Worm (Caenorhabditis elegans) whole organism, L2 larva: ENCODE measurements around the gene nhr-179.

Experiments
- alr-1 ChIP-seq: fragments of 150-350 bp; optimal IDR thresholded peaks from 2 replicates; lab custom pipeline; 2014; ENCODE audit warnings: missing biosample characterization, missing genetic modification characterization
- blmp-1 ChIP-seq: sonication (generic microtip); optimal IDR thresholded peaks from 2 replicates; lab custom pipeline; 2017; ENCODE audit warnings: missing genetic modification characterization, mild to moderate bottlenecking, missing compliant biosample characterization, antibody characterized with exemption, moderate library complexity; ENCODE audit not compliant: insufficient read depth
- elt-3 ChIP-seq: sonication (generic microtip); optimal IDR thresholded peaks from 2 replicates; lab custom pipeline; 2017; ENCODE audit warnings: missing biosample characterization, missing genetic modification characterization
- mab-5 ChIP-seq: fragments of 150-350 bp; optimal IDR thresholded peaks from 2 replicates; lab custom pipeline; 2014; ENCODE audit warnings: missing biosample characterization, missing genetic modification characterization
- nhr-25 ChIP-seq: fragments of 150-350 bp; sonication (generic microtip); optimal IDR thresholded peaks from 3 replicates; lab custom pipeline; 2014; ENCODE audit warnings: missing biosample characterization, missing genetic modification characterization
- nhr-6 ChIP-seq: fragments of 150-350 bp; optimal IDR thresholded peaks from 2 replicates; lab custom pipeline; 2014; ENCODE audit warnings: missing biosample characterization, missing genetic modification characterization
- snpc-4 ChIP-seq: fragments of 150-350 bp; optimal IDR thresholded peaks from 2 replicates; lab custom pipeline; 2014; ENCODE audit warnings: missing biosample characterization, missing genetic modification characterization
- unc-39 ChIP-seq: fragments of 150-350 bp; optimal IDR thresholded peaks from 2 replicates; lab custom pipeline; 2014; ENCODE audit warnings: missing biosample characterization, missing genetic modification characterization
- unc-62 ChIP-seq: fragments of 150-350 bp; optimal IDR thresholded peaks from 2 replicates; lab custom pipeline; 2014; ENCODE audit warnings: missing biosample characterization, missing genetic modification reagents, missing genetic modification characterization
- zag-1 ChIP-seq: fragments of 150-350 bp; optimal IDR thresholded peaks from 2 replicates; lab custom pipeline; 2014; ENCODE audit warnings: missing biosample characterization, missing genetic modification characterization
- ztf-11 ChIP-seq: sonication (generic microtip); optimal IDR thresholded peaks from 2 replicates; lab custom pipeline; 2017; ENCODE audit warnings: missing biosample characterization, missing genetic modification characterization

DNA sequence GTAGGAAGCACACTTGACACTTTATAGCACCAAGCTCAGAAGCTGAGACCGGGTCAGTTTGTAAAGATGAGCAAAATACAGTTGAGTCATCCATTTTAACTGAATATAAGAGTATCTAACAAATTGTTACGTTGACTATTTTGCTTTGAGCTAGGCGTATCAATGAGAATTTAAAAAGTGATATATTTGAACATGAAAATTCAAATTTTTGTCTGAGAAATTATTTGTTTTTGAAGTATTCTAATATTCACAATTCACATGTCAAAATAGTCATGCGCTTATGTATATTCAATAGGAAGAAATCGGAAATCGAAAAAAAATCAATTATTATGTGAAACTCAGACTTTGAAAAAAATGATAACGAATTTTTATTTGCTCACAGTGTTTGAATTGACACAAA, 5.7 kb upstream of the nhr-179 start, which contains the start of gene nhr-110:
- TF ChIP-seq blmp-1 (tag; lab: Kevin White, UChicago) (no peak), unc-62 (GFP tag; lab: Kevin White, UChicago) (no peak), nhr-25 (tag; lab: Kevin White, UChicago) (no peak), snpc-4 (tag; lab: Kevin White, UChicago) (no peak), mab-5 (tag; lab: Kevin White, UChicago) (no peak), alr-1 (tag; lab: Kevin White, UChicago) (no peak), elt-3 (tag; lab: Kevin White, UChicago) (no peak), ztf-11 (tag; lab: Kevin White, UChicago) (no peak), nhr-6 (tag; lab: Kevin White, UChicago) (no peak), zag-1 (tag; lab: Kevin White, UChicago) (no peak), unc-39 (tag; lab: Kevin White, UChicago) (no peak)
